Worm (Caenorhabditis elegans) whole organism, late embryonic: ENCODE results near the gene nmur-1.

ENCODE experiments used
- C08G9.2 ChIP-seq: sonication (generic microtip); optimal IDR thresholded peaks from 2 replicates; lab custom pipeline; 2016; ENCODE audit warnings: mild to moderate bottlenecking, missing genetic modification characterization, moderate library complexity, missing compliant biosample characterization
- C38D4.7 ChIP-seq: fragments of 200-800 bp; sonication (Bioruptor generic); optimal IDR thresholded peaks from 2 replicates; lab custom pipeline; 2018; ENCODE audit warnings: mild to moderate bottlenecking, missing genetic modification characterization, moderate library complexity, missing compliant biosample characterization
- F13H6.1 ChIP-seq: sonication (generic microtip); optimal IDR thresholded peaks from 2 replicates; lab custom pipeline; 2016; ENCODE audit warnings: missing genetic modification characterization, missing compliant biosample characterization
- K02D7.2 ChIP-seq: sonication (generic microtip); optimal IDR thresholded peaks from 2 replicates; lab custom pipeline; 2017; ENCODE audit warnings: mild to moderate bottlenecking, missing genetic modification characterization, missing compliant biosample characterization
- ceh-14 ChIP-seq: sonication (generic microtip); optimal IDR thresholded peaks from 2 replicates; lab custom pipeline; 2016; ENCODE audit warnings: missing genotype, missing genetic modification characterization, missing compliant biosample characterization
- ceh-18 ChIP-seq: sonication (generic microtip); optimal IDR thresholded peaks from 2 replicates; lab custom pipeline; 2016; ENCODE audit warnings: missing genetic modification characterization, missing compliant biosample characterization
- ceh-19 ChIP-seq: fragments of 200-800 bp; sonication (Bioruptor generic); optimal IDR thresholded peaks from 2 replicates; lab custom pipeline; 2018; ENCODE audit warnings: mild to moderate bottlenecking, missing genetic modification characterization, missing compliant biosample characterization
- ceh-2 ChIP-seq: sonication (generic microtip); optimal IDR thresholded peaks from 2 replicates; lab custom pipeline; 2016; ENCODE audit warnings: missing genotype, missing genetic modification characterization, missing compliant biosample characterization
- ceh-30 ChIP-seq: fragments of 150-350 bp; optimal IDR thresholded peaks from 2 replicates; lab custom pipeline; 2014; ENCODE audit warnings: missing biosample characterization, missing genetic modification characterization
- ceh-34 ChIP-seq: sonication (generic microtip); optimal IDR thresholded peaks from 2 replicates; lab custom pipeline; 2016; ENCODE audit warnings: mild to moderate bottlenecking, missing genetic modification characterization, missing compliant biosample characterization
- ceh-45 ChIP-seq: fragments of 200-800 bp; sonication (Bioruptor generic); IDR thresholded peaks from 2 replicates; pipeline ENCODE4 v1.3.6; 2022; ENCODE audit warnings: missing genetic modification reagents, missing genetic modification characterization, missing compliant biosample characterization
- ceh-48 ChIP-seq: sonication (generic microtip); optimal IDR thresholded peaks from 2 replicates; lab custom pipeline; 2016; ENCODE audit warnings: missing genetic modification characterization, inconsistent platforms, missing compliant biosample characterization
- ceh-6 ChIP-seq: fragments of 200-800 bp; sonication (Bioruptor generic); optimal IDR thresholded peaks from 2 replicates; lab custom pipeline; 2018; ENCODE audit warnings: mild to moderate bottlenecking, missing genetic modification characterization, missing compliant biosample characterization
- elt-2 ChIP-seq: sonication (generic microtip); optimal IDR thresholded peaks from 2 replicates; lab custom pipeline; 2016; ENCODE audit warnings: missing genetic modification reagents, missing genetic modification characterization, missing compliant biosample characterization
- ets-4 ChIP-seq: sonication (generic microtip); optimal IDR thresholded peaks from 2 replicates; lab custom pipeline; 2016; ENCODE audit warnings: missing genetic modification characterization, missing compliant biosample characterization
- fax-1 ChIP-seq: sonication (generic microtip); optimal IDR thresholded peaks from 2 replicates; lab custom pipeline; 2016; ENCODE audit warnings: missing genotype, missing genetic modification characterization, missing compliant biosample characterization
- gmeb-2 ChIP-seq: sonication (generic microtip); optimal IDR thresholded peaks from 2 replicates; lab custom pipeline; 2016; ENCODE audit warnings: missing genetic modification characterization, inconsistent platforms, missing compliant biosample characterization
- hlh-15 ChIP-seq: sonication (generic microtip); optimal IDR thresholded peaks from 2 replicates; lab custom pipeline; 2016; ENCODE audit warnings: missing genetic modification characterization, missing compliant biosample characterization
- hlh-6 ChIP-seq: sonication (generic microtip); optimal IDR thresholded peaks from 2 replicates; lab custom pipeline; 2016; ENCODE audit warnings: missing genotype, missing genetic modification characterization, missing compliant biosample characterization
- hlh-8 ChIP-seq: sonication (generic microtip); optimal IDR thresholded peaks from 2 replicates; lab custom pipeline; 2016; ENCODE audit warnings: missing genotype, missing genetic modification characterization, missing compliant biosample characterization
- lin-11 ChIP-seq: fragments of 200-800 bp; sonication (Bioruptor generic); optimal IDR thresholded peaks from 2 replicates; lab custom pipeline; 2018; ENCODE audit warnings: mild to moderate bottlenecking, missing genetic modification characterization, missing compliant biosample characterization
- madf-2 ChIP-seq: sonication (generic microtip); optimal IDR thresholded peaks from 2 replicates; lab custom pipeline; 2017; ENCODE audit warnings: missing genetic modification characterization, missing compliant biosample characterization
- npax-4 ChIP-seq: sonication (generic microtip); optimal IDR thresholded peaks from 2 replicates; lab custom pipeline; 2016; ENCODE audit warnings: missing genetic modification characterization, missing compliant biosample characterization
- odd-2 ChIP-seq: sonication (generic microtip); optimal IDR thresholded peaks from 2 replicates; lab custom pipeline; 2017; ENCODE audit warnings: antibody characterized with exemption, mild to moderate bottlenecking, missing genetic modification characterization, missing compliant biosample characterization
- pat-9 ChIP-seq: fragments of 200-800 bp; sonication (Bioruptor generic); optimal IDR thresholded peaks from 2 replicates; lab custom pipeline; 2018; ENCODE audit warnings: mild to moderate bottlenecking, missing genetic modification characterization, moderate library complexity, missing compliant biosample characterization
- pax-1 ChIP-seq: fragments of 150-350 bp; optimal IDR thresholded peaks from 2 replicates; lab custom pipeline; 2014; ENCODE audit warnings: missing biosample characterization, missing genetic modification characterization
- pha-4 ChIP-seq: fragments of 150-350 bp; optimal IDR thresholded peaks from 2 replicates; lab custom pipeline; 2018; ENCODE audit warnings: missing biosample characterization, missing genetic modification reagents, missing genetic modification characterization
- pqm-1 ChIP-seq: sonication (generic microtip); optimal IDR thresholded peaks from 2 replicates; lab custom pipeline; 2016; ENCODE audit warnings: missing genetic modification characterization, missing compliant biosample characterization
- rnt-1 ChIP-seq: sonication (generic microtip); optimal IDR thresholded peaks from 2 replicates; lab custom pipeline; 2016; ENCODE audit warnings: missing genetic modification characterization, missing compliant biosample characterization
- sdc-2 ChIP-seq: sonication (generic microtip); optimal IDR thresholded peaks from 2 replicates; lab custom pipeline; 2016; ENCODE audit warnings: missing genotype, missing genetic modification characterization, missing compliant biosample characterization
- unc-3 ChIP-seq, 2 experiments: fragments of 200-800 bp in 1 of 2; sonication (Bioruptor generic) in 1 of 2; sonication (generic microtip) in 1 of 2; conservative IDR thresholded peaks in 1 of 2; optimal IDR thresholded peaks in 1 of 2; 2 replicates each; pipeline versions ENCODE4 v1.3.6 to Lab custom; 2016 to 2022; ENCODE audit warnings: missing compliant biosample characterization in 2 of 2, missing genetic modification characterization in 2 of 2, missing genetic modification reagents in 1 of 2
- unc-42 ChIP-seq: sonication (generic microtip); optimal IDR thresholded peaks from 2 replicates; lab custom pipeline; 2016; ENCODE audit warnings: missing genotype, missing genetic modification characterization, missing compliant biosample characterization
- unc-55 ChIP-seq: sonication (generic microtip); optimal IDR thresholded peaks from 2 replicates; lab custom pipeline; 2017; ENCODE audit warnings: missing biosample characterization, missing genetic modification reagents, missing genetic modification characterization

The nmur-1 gene

DNA sequence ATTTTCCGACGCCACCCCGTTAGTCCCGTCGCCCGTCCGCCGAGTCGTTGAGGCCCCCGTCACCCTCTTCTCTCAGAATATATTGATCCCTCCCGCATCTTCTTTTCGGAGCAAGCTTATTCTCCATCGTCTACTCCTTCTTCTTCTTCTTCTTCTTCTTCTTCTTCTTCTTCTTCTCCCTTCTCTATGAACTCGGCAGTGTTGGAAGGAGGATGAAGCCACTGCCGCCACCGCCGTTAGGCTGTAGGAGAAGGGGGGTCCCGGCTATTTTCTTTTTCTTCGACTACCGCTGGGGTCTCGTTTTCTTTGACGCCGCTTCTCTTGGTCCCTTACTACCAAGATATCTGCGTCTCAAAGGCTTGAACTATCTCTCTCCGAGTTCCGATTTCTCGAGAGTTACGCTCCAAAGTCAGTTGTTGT lies 14.8 kb downstream of the nmur-1 start (continued):
- TF ChIP-seq ceh-48 (tag; lab: Kevin White, UChicago) (peak; percentile 78), npax-4 (tag; lab: Kevin White, UChicago) (no peak), fax-1 (tag; lab: Kevin White, UChicago) (no peak), gmeb-2 (tag; lab: Kevin White, UChicago) (no peak), unc-55 (GFP tag; lab: Kevin White, UChicago) (peak; percentile 11), C38D4.7 (GFP tag; lab: Kevin White, UChicago) (no peak), hlh-15 (tag; lab: Kevin White, UChicago) (no peak), ets-4 (tag; lab: Kevin White, UChicago) (no peak), ceh-45 (GFP tag; lab: Robert Waterston, UW) (0 out of 2 replicates have a peak, but pooled peaks have one; percentile 38), unc-3 (GFP tag; conservative IDR thresholded peaks at IDR 0.05; lab: Robert Waterston, UW) (no peak; the same call in 1 of the 2 replicates), unc-3 (tag; optimal IDR thresholded peaks at IDR 0.05; lab: Kevin White, UChicago) (peak; percentile 25), rnt-1 (peak; percentile 28), F13H6.1 (no peak), sdc-2 (tag; lab: Kevin White, UChicago) (peak; percentile 37), madf-2 (tag; lab: Kevin White, UChicago) (peak; percentile 3), ceh-34 (peak; percentile 30)
- TF ChIP-seq, all 69 proteins: peak for 20

DNA sequence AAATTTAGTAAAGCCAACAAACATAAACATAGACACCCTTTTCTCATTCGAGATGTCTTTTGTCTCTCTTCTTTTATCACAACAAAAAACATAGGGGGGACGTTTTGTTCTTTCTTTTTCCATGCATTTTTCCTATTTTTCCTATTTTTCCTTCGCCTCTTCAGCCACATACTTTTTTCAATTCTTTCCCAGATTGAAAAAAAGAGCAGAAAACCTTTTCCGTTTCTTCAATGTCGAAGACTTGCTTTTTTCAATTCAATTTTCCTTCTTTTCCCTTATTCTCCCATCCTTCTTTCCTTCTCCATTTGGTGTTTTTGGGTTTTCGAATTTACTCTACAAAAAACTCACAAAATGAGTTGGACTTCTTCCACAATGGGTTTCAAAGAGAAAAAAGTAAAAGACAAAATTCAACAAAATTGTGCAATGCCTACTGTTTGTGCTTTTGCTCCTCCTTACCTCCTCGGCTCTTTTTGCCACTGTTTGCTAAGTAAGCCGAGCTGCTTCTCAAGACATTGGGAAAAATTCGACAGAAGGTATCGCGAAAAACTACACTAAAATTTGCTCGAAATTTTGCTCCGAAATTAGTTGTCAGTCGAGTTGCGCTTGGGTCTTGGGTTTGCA lies 15.8 kb downstream of the nmur-1 start:
- TF ChIP-seq hlh-6: peak; percentile 34
- TF ChIP-seq ceh-30 (tag; lab: Kevin White, UChicago): no peak
- TF ChIP-seq unc-42 (tag; lab: Kevin White, UChicago): peak; percentile 78
- TF ChIP-seq ceh-18 (tag; lab: Kevin White, UChicago): no peak
- no peak for TF ChIP-seq ceh-19 (GFP tag; lab: Kevin White, UChicago)
- TF ChIP-seq ceh-2 (tag; lab: Kevin White, UChicago): no peak
- TF ChIP-seq, all 69 proteins: peak for 2

DNA sequence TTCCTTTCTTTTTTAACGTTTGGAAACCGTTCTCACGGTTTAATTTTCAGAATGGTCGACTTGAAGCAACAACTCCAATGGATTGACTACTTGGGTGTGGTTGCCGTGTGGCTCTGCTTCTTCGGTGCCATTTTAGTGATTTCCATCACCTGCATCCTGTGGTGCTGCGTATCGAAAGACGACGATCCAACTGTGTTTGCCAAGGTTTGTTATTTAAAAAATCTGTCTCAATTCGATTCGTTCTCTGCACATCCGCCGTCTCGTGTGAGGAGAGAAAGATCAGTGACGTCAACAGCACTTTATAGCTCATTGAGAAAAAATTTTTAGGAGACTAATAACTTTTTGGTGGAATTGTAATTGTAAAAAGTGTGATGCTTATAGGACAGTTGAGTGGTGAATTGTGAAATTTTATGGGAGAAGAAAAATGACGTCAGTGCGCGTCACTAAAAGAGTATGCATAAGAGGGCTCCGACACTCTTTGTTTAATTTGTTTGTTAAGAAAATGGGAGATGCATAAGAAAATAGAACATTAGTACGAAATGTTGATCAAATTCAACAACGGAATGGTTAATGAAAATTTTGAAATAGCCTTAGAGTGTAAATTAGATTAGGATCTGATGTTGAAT lies 16.8 kb downstream of the nmur-1 start, which contains the start of gene C24A3.2:
C24A3.2 (plus strand) TSS at position 51 of the 626 bp plus-strand sequence.
- TF ChIP-seq elt-2 (tag; lab: Kevin White, UChicago): no peak
- TF ChIP-seq unc-42 (tag; lab: Kevin White, UChicago): peak; percentile 28

DNA sequence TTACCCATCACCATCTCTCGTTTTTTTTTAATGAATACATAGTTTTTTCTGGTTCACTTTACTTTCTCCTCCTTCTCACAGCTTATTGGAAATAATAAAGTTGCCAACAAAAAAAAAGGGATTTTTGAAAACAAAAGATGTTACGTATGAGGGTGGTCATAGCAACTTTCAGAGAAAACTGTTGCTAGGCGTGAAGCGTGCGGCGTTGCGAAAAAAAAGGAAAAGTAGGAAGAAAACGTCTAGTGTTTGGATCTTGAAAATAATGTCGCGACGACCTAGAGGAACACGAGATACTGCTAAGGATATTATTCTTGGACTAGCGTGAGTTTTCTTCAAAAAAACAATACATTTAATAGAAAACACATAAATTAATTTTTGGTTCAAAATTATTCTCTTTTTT lies 18.0 kb downstream of the nmur-1 start, which contains the start of gene C24A3.1:
C24A3.1 (plus strand) TSS at position 263 of the 400 bp plus-strand sequence.
- TF ChIP-seq pat-9 (tag; lab: Kevin White, UChicago) (no peak), C08G9.2 (no peak), hlh-8 (tag; lab: Kevin White, UChicago) (no peak), K02D7.2 (tag; lab: Kevin White, UChicago) (no peak), madf-2 (tag; lab: Kevin White, UChicago) (no peak), pax-1 (tag; lab: Kevin White, UChicago) (no peak), pqm-1 (tag; lab: Kevin White, UChicago) (no peak), C38D4.7 (GFP tag; lab: Kevin White, UChicago) (no peak), F13H6.1 (no peak), rnt-1 (no peak), ceh-6 (GFP tag; lab: Kevin White, UChicago) (no peak)

DNA sequence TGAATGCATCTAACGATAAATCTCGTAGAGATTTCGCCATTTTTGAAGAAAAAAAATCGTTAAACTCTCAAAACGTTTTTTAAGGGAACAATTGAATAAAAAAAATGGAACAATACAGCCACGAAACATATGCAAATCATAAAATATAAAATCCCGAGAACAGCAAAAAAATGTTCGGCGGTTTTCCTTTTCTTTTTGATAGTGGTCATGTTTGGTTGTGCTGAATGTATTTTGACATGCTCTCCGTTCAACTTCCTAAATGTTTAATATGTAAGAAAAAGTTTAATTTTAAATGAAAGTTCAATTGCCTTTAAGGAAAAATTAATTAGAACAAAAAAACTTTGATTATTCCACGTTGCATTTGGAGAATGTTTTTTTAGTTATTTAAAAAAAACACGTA lies 29.6 kb downstream of the nmur-1 start, which contains the start of gene C24A3.9:
C24A3.9 (minus strand) TSS at position 101 of the 400 bp plus-strand sequence.
- no peak for TF ChIP-seq pha-4 (tag; lab: Kevin White, UChicago)
- TF ChIP-seq odd-2 (tag; lab: Kevin White, UChicago): no peak
- no peak for TF ChIP-seq ceh-18 (tag; lab: Kevin White, UChicago)
- no peak for TF ChIP-seq ceh-14 (tag; lab: Kevin White, UChicago)
- no peak for TF ChIP-seq ceh-19 (GFP tag; lab: Kevin White, UChicago)
- TF ChIP-seq ceh-48 (tag; lab: Kevin White, UChicago): no peak
- no peak for TF ChIP-seq hlh-8 (tag; lab: Kevin White, UChicago)
- TF ChIP-seq lin-11 (tag; lab: Kevin White, UChicago): no peak
- TF ChIP-seq ceh-30 (tag; lab: Kevin White, UChicago): no peak
